Fruit fly (Drosophila melanogaster): ENCODE measurements around the gene RpL17.
A peak's percentile ranks its signal among the peaks of the same experiment; 100 is the strongest.

Gene RpL17

DNA sequence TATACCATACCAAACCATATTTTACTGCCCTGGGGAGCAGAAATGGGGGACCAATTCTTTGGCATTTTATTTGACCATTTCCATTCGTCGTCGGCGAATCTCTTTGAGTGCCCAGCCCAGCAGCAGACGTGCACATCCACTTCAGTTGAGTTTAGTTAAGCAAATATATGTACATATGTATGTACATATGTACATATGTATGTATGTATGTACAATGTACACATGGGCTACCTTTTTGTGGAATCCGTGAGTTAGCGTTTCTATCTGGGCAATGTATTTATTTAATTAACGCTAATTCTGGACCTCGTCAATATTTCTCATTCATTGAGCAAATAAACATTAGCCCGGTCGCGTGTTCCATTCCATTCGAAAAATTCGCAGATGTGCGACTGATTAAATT, 24.1 kb downstream of the RpL17 start (continued):
- TF ChIP-seq Opbp (GFP tag; IDR thresholded peaks at IDR 0.05; ENCODE audit: partially characterized antibody) (no peak), Oaz (GFP tag; IDR thresholded peaks at IDR 0.05) (no peak), CG7928 (GFP tag; optimal IDR thresholded peaks at IDR 0.05) (no peak), NFAT (GFP tag; IDR thresholded peaks at IDR 0.05) (0 out of 2 replicates have a peak, but pooled peaks have one; percentile 21), gfzf (GFP tag; optimal IDR thresholded peaks at IDR 0.05) (no peak), Kr (GFP tag; optimal IDR thresholded peaks at IDR 0.05) (no peak), CG4404 (GFP tag; IDR thresholded peaks at IDR 0.05) (no peak), ham (GFP tag; IDR thresholded peaks at IDR 0.05) (no peak), CG1603 (tag; optimal IDR thresholded peaks at IDR 0.05) (no peak), CG10431 (GFP tag; optimal IDR thresholded peaks at IDR 0.05) (no peak), Awh (GFP tag; IDR thresholded peaks at IDR 0.05) (peak; percentile 51; the same call in 1 of the 2 replicates), Doc2 (GFP tag; IDR thresholded peaks at IDR 0.05) (no peak), Atf3 (GFP tag; optimal IDR thresholded peaks at IDR 0.05) (no peak), esg (GFP tag; conservative IDR thresholded peaks at IDR 0.05) (no peak), Mad (GFP tag; optimal IDR thresholded peaks at IDR 0.05) (no peak), CG10565 (GFP tag; optimal IDR thresholded peaks at IDR 0.05) (no peak), sim (GFP tag; IDR thresholded peaks at IDR 0.05) (no peak), NC2β (GFP tag; optimal IDR thresholded peaks at IDR 0.05) (no peak), CkIIα-i1 (GFP tag; IDR thresholded peaks at IDR 0.05) (no peak), Neu2 (GFP tag; optimal IDR thresholded peaks at IDR 0.05; ENCODE audit: borderline replicate concordance) (no peak), PHDP (tag; optimal IDR thresholded peaks at IDR 0.05) (peak; percentile 5), CG16815 (GFP tag; optimal IDR thresholded peaks at IDR 0.05) (no peak), CG7963 (GFP tag; IDR thresholded peaks at IDR 0.05; ENCODE audit: partially characterized antibody) (no peak), crp (GFP tag; optimal IDR thresholded peaks at IDR 0.05) (no peak), cwo (GFP tag; optimal IDR thresholded peaks at IDR 0.05) (no peak), CG9437 (GFP tag; optimal IDR thresholded peaks at IDR 0.05) (no peak), B-H1 (GFP tag; IDR thresholded peaks at IDR 0.05) (no peak; the same call in 2 of the 3 replicates), bigmax (GFP tag; optimal IDR thresholded peaks at IDR 0.05) (no peak), CG14014 (GFP tag; IDR thresholded peaks at IDR 0.05) (peak; percentile 60; the same call in 1 of the 2 replicates), ab (GFP tag; optimal IDR thresholded peaks at IDR 0.05) (no peak), h (optimal IDR thresholded peaks at IDR 0.05) (no peak), CG3726 (GFP tag; IDR thresholded peaks at IDR 0.05) (no peak), CG11504 (tag; optimal IDR thresholded peaks at IDR 0.05) (no peak), gsb-n (tag; optimal IDR thresholded peaks at IDR 0.05) (no peak), CG10366 (GFP tag; IDR thresholded peaks at IDR 0.05) (no peak), kni (GFP tag; optimal IDR thresholded peaks at IDR 0.05) (no peak), Ravus (GFP tag; IDR thresholded peaks at IDR 0.05) (no peak), insv (GFP tag; optimal IDR thresholded peaks at IDR 0.05) (no peak), salm (tag; optimal IDR thresholded peaks at IDR 0.05) (no peak), CG33213 (GFP tag; optimal IDR thresholded peaks at IDR 0.05) (no peak), Optix (GFP tag; IDR thresholded peaks at IDR 0.05) (0 out of 3 replicates have a peak, but pooled peaks have one; percentile 20), CG9215 (GFP tag; IDR thresholded peaks at IDR 0.05) (no peak), CG17385 (GFP tag; optimal IDR thresholded peaks at IDR 0.05) (peak; percentile 0), unc-4 (GFP tag; IDR thresholded peaks at IDR 0.05; ENCODE audit: partially characterized antibody) (no peak), bbx (GFP tag; IDR thresholded peaks at IDR 0.05; ENCODE audit: partially characterized antibody) (no peak), CG6854 (GFP tag; optimal IDR thresholded peaks at IDR 0.05) (no peak), CG5245 (GFP tag; optimal IDR thresholded peaks at IDR 0.05) (no peak), Rx (GFP tag; IDR thresholded peaks at IDR 0.05) (no peak), Trl (optimal IDR thresholded peaks at IDR 0.05) (no peak), Trl (GFP tag; optimal IDR thresholded peaks at IDR 0.05) (no peak), emc (GFP tag; optimal IDR thresholded peaks at IDR 0.05) (no peak), ATbp (GFP tag; optimal IDR thresholded peaks at IDR 0.05) (peak; percentile 52)

Data from whole organism, embryonic.